Fruit fly (Drosophila melanogaster) whole organism, prepupa: ENCODE results near the gene Hsp67Bc.

Experiments
- CG10669 ChIP-seq: fragments of 200-800 bp; sonication (Bioruptor generic); optimal IDR thresholded peaks from 3 replicates; lab custom pipeline; 2018; ENCODE audit warnings: missing biosample characterization, mild to moderate bottlenecking, missing genetic modification characterization, moderate library complexity
- CG11762 ChIP-seq: fragments of 200-800 bp; sonication (Bioruptor generic); optimal IDR thresholded peaks from 3 replicates; lab custom pipeline; 2016; ENCODE audit warnings: missing biosample characterization, missing genetic modification characterization; ENCODE audit not compliant: insufficient read depth
- CG15336 ChIP-seq: fragments of 200-800 bp; sonication (Bioruptor generic); IDR thresholded peaks from 2 replicates; pipeline ENCODE4 v1.3.6; 2022; ENCODE audit warnings: missing biosample characterization, missing genetic modification characterization
- CG1621 ChIP-seq: fragments of 200-800 bp; sonication (Bioruptor generic); optimal IDR thresholded peaks from 3 replicates; lab custom pipeline; 2018; ENCODE audit warnings: missing biosample characterization, mild to moderate bottlenecking, missing genetic modification characterization
- CG34406 ChIP-seq: fragments of 200-800 bp; sonication (Bioruptor generic); optimal IDR thresholded peaks from 3 replicates; lab custom pipeline; 2016; ENCODE audit warnings: missing biosample characterization, missing genetic modification characterization
- CG3919 ChIP-seq: fragments of 200-800 bp; sonication (Bioruptor generic); optimal IDR thresholded peaks from 3 replicates; lab custom pipeline; 2016; ENCODE audit warnings: missing biosample characterization, missing genetic modification characterization
- CG6163 ChIP-seq: fragments of 200-800 bp; sonication (Bioruptor generic); IDR thresholded peaks from 3 replicates; pipeline ENCODE4 v1.3.6; 2022; ENCODE audit warnings: missing biosample characterization, missing genetic modification characterization
- CG6276 ChIP-seq: fragments of 200-800 bp; sonication (Bioruptor generic); optimal IDR thresholded peaks from 2 replicates; lab custom pipeline; 2017; ENCODE audit warnings: missing biosample characterization, mild to moderate bottlenecking, missing genetic modification characterization
- CG6792 ChIP-seq: fragments of 200-800 bp; sonication (Bioruptor generic); optimal IDR thresholded peaks from 3 replicates; lab custom pipeline; 2016; ENCODE audit warnings: missing biosample characterization, missing genetic modification characterization
- CG6808 ChIP-seq: fragments of 200-800 bp; sonication (Bioruptor generic); optimal IDR thresholded peaks from 3 replicates; lab custom pipeline; 2017; ENCODE audit warnings: missing biosample characterization, missing genetic modification characterization, mild to moderate bottlenecking, moderate library complexity, missing genetic modification reagents
- CG6854 ChIP-seq: fragments of 200-800 bp; sonication (Bioruptor generic); optimal IDR thresholded peaks from 2 replicates; lab custom pipeline; 2017; ENCODE audit warnings: missing biosample characterization, mild to moderate bottlenecking, missing genetic modification characterization
- CG8119 ChIP-seq: fragments of 200-800 bp; sonication (Bioruptor generic); IDR thresholded peaks from 3 replicates; pipeline ENCODE4 v1.3.6; 2022; ENCODE audit warnings: missing biosample characterization, missing genetic modification characterization
- CG8632 ChIP-seq: fragments of 200-800 bp; sonication (Bioruptor generic); optimal IDR thresholded peaks from 3 replicates; lab custom pipeline; 2016; ENCODE audit warnings: missing biosample characterization, missing genetic modification characterization
- CG9139 ChIP-seq: fragments of 200-800 bp; sonication (Bioruptor generic); optimal IDR thresholded peaks from 3 replicates; lab custom pipeline; 2017; ENCODE audit warnings: missing biosample characterization, mild to moderate bottlenecking, missing genetic modification characterization
- Eip78C ChIP-seq: fragments of 200-800 bp; sonication (Bioruptor generic); peaks from one replicate; lab custom pipeline; 2016; ENCODE audit warnings: missing biosample characterization, missing genetic modification characterization
- Eip93F ChIP-seq: fragments of 200-800 bp; sonication (Bioruptor generic); optimal IDR thresholded peaks from 2 replicates; lab custom pipeline; 2016; ENCODE audit warnings: missing biosample characterization, mild to moderate bottlenecking, missing genetic modification characterization
- Ets21C ChIP-seq: fragments of 200-800 bp; sonication (Bioruptor generic); optimal IDR thresholded peaks from 3 replicates; lab custom pipeline; 2016; ENCODE audit warnings: missing biosample characterization, missing genetic modification characterization
- Ets96B ChIP-seq: fragments of 200-800 bp; optimal IDR thresholded peaks from 2 replicates; lab custom pipeline; 2019; ENCODE audit warnings: missing biosample characterization, mild to moderate bottlenecking, missing genetic modification characterization, moderate library complexity
- Gug ChIP-seq: fragments of 200-800 bp; sonication (Bioruptor generic); IDR thresholded peaks from 2 replicates; pipeline ENCODE4 v1.3.6; 2022; ENCODE audit warnings: missing biosample characterization, missing genetic modification characterization
- Hr38 ChIP-seq: sonication (Bioruptor generic); optimal IDR thresholded peaks from 2 replicates; lab custom pipeline; 2016; ENCODE audit warnings: missing biosample characterization, missing genetic modification characterization
- Hr39 ChIP-seq: fragments of 200-800 bp; sonication (Bioruptor generic); optimal IDR thresholded peaks from 2 replicates; lab custom pipeline; 2016; ENCODE audit warnings: missing biosample characterization, missing genetic modification characterization
- Hr4 ChIP-seq: fragments of 200-800 bp; sonication (Bioruptor generic); optimal IDR thresholded peaks from 3 replicates; lab custom pipeline; 2016; ENCODE audit warnings: missing biosample characterization, missing genetic modification characterization
- Lpt ChIP-seq: fragments of 200-800 bp; sonication (Bioruptor generic); optimal IDR thresholded peaks from 3 replicates; lab custom pipeline; 2016; ENCODE audit warnings: missing biosample characterization, missing genetic modification characterization
- OdsH ChIP-seq: fragments of 200-800 bp; sonication (Bioruptor generic); optimal IDR thresholded peaks from 3 replicates; lab custom pipeline; 2016; ENCODE audit warnings: missing biosample characterization, missing genetic modification characterization
- Smox ChIP-seq: fragments of 200-800 bp; sonication (Bioruptor generic); optimal IDR thresholded peaks from 3 replicates; lab custom pipeline; 2016; ENCODE audit warnings: missing biosample characterization, missing genetic modification characterization
- Sox14 ChIP-seq: fragments of 200-800 bp; sonication (Bioruptor generic); optimal IDR thresholded peaks from 3 replicates; lab custom pipeline; 2016; ENCODE audit warnings: missing biosample characterization, missing genetic modification characterization
- Sox15 ChIP-seq: fragments of 200-800 bp; sonication (Bioruptor generic); optimal IDR thresholded peaks from 3 replicates; lab custom pipeline; 2016; ENCODE audit warnings: missing biosample characterization, missing genetic modification characterization
- achi ChIP-seq: fragments of 200-800 bp; sonication (Bioruptor generic); optimal IDR thresholded peaks from 3 replicates; lab custom pipeline; 2016; ENCODE audit warnings: missing biosample characterization, missing genetic modification characterization
- acj6 ChIP-seq: fragments of 200-800 bp; sonication (Bioruptor generic); optimal IDR thresholded peaks from 3 replicates; lab custom pipeline; 2016; ENCODE audit warnings: missing biosample characterization, missing genetic modification characterization
- cyc ChIP-seq: fragments of 200-800 bp; sonication (Bioruptor generic); optimal IDR thresholded peaks from 3 replicates; lab custom pipeline; 2016; ENCODE audit warnings: missing biosample characterization, missing genetic modification characterization
- eg ChIP-seq: fragments of 200-800 bp; sonication (Bioruptor generic); IDR thresholded peaks from 3 replicates; pipeline ENCODE4 v1.3.6; 2022; ENCODE audit warnings: missing biosample characterization, missing genetic modification characterization
- fkh ChIP-seq: fragments of 200-800 bp; sonication (Bioruptor generic); optimal IDR thresholded peaks from 3 replicates; lab custom pipeline; 2017; ENCODE audit warnings: missing biosample characterization, mild to moderate bottlenecking, missing genetic modification characterization, moderate library complexity
- lz ChIP-seq: fragments of 200-800 bp; sonication (Bioruptor generic); optimal IDR thresholded peaks from 3 replicates; lab custom pipeline; 2016; ENCODE audit warnings: missing biosample characterization, missing genetic modification characterization
- net ChIP-seq: fragments of 200-800 bp; sonication (Bioruptor generic); optimal IDR thresholded peaks from 3 replicates; lab custom pipeline; 2016; ENCODE audit warnings: missing biosample characterization, missing genetic modification characterization
- spab ChIP-seq: fragments of 200-800 bp; sonication (Bioruptor generic); optimal IDR thresholded peaks from 2 replicates; lab custom pipeline; 2017; ENCODE audit warnings: missing biosample characterization, mild to moderate bottlenecking, missing genetic modification characterization, missing genetic modification reagents
- ss ChIP-seq, 2 experiments: fragments of 200-800 bp; sonication (Bioruptor generic); optimal IDR thresholded peaks; 2 replicates in 1 of 2; 3 replicates in 1 of 2; lab custom pipeline; 2017 to 2018; ENCODE audit warnings: mild to moderate bottlenecking in 2 of 2, missing biosample characterization in 2 of 2, missing genetic modification characterization in 2 of 2, moderate library complexity in 1 of 2
- svp ChIP-seq: fragments of 200-800 bp; sonication (Bioruptor generic); peaks from one replicate; lab custom pipeline; 2016; ENCODE audit warnings: missing biosample characterization, missing genetic modification characterization
- topi ChIP-seq: fragments of 200-800 bp; sonication (Bioruptor generic); optimal IDR thresholded peaks from 3 replicates; lab custom pipeline; 2016; ENCODE audit warnings: missing biosample characterization, missing genetic modification characterization
- vri ChIP-seq: fragments of 200-800 bp; sonication (Bioruptor generic); optimal IDR thresholded peaks from 3 replicates; lab custom pipeline; 2016; ENCODE audit warnings: missing biosample characterization, mild to moderate bottlenecking, missing genetic modification characterization

Gene Hsp67Bc

dm6 chr3L:9381602-9382001 is 9.3 kb upstream of the Hsp67Bc start, which contains the start of gene Hsp23 (continued):
- TF ChIP-seq OdsH (GFP tag; lab: Kevin White, UChicago) (peak; percentile 12), CG15336 (peak; percentile 41; the same call in 1 of the 2 replicates), CG3919 (GFP tag; lab: Kevin White, UChicago) (peak; percentile 37), CG6163 (GFP tag; lab: Robert Waterston, UW) (peak; percentile 17; the same call in 2 of the 3 replicates), net (GFP tag; lab: Kevin White, UChicago) (peak; percentile 35), eg (GFP tag; lab: Robert Waterston, UW) (peak; percentile 37; the same call in 1 of the 3 replicates), achi (GFP tag; lab: Kevin White, UChicago) (no peak)

DNA sequence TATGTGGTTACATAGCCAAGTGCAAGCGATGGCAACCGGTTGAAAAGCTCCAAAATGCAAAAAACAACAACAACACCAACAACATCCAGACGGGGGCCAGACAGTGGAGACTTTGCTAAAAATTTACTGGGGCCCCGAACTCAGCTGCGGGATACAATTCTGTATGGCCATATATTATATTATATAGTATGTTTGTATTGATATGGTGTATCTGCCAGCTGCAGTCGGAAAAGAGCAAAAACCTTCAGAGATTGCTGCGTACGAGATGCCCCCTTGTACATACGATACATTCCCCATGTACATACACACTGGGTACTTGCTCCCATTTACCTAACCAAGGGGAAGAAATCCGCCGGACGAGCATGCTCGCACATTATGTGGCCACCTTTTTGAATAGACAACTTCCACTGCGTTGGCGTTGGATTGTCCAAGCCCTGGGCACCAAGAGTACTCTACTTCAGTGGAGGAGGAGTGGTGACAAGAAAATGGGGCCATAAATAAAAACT is 8.1 kb upstream of the Hsp67Bc start:
- TF ChIP-seq ss (GFP tag; optimal IDR thresholded peaks at IDR 0.05; lab: Kevin White, UChicago) (peak; percentile 6 to 12), vri (GFP tag; lab: Kevin White, UChicago) (no peak), Eip78C (GFP tag; lab: Kevin White, UChicago) (peak; percentile 49), CG8632 (no peak), CG15336 (peak; percentile 7; the same call in 1 of the 2 replicates), CG10669 (no peak), svp (GFP tag; lab: Kevin White, UChicago) (peak; percentile 73), CG6808 (GFP tag; lab: Kevin White, UChicago) (peak; percentile 20), CG8119 (no peak)
- TF ChIP-seq, all 60 proteins: peak for 5

DNA sequence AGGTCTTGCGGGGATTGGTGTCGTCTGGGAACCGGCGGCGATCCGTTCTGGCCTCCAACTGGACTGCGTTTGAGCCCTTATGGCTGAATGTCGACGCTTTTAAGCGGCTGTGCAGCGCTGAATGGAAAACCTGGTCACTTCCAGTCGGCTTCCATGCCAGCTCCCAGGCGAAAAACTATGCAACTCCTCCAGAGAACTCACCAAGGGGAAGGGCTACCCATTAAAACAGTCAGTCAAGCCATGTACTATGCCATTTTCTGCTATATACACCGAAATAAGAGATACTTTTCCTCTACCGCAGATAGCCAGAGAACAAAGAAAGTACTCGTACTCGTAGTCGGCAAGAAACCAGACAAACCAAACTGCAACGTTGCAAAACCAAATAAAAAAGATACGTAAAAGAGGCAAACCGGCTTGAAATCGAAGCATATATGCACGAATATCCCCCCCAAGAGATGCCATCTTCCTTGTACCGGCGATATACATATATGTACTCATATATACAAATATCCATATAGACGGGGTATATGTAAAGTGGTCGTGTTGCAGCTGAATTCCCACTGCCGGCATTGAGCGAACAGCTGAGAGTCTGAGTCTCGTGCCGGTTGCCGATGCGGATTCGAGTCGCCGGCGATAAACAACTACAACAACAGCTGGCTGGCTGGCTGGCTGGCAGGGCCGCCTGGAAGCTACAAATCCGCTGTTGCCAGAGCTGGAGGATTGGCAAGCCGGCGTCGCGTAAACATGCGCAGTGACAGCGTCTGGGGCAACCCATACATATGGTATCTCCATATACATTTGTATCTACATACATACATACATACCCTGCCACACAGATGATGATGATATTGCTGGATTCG is 7.4 kb upstream of the Hsp67Bc start, which contains the start of gene Hsp67Ba:
Hsp67Ba (minus strand) TSS at position 51 of the 860 bp plus-strand sequence.
- TF ChIP-seq eg (GFP tag; lab: Robert Waterston, UW) (0 out of 3 replicates have a peak, but pooled peaks have one; percentile 25), CG6808 (GFP tag; lab: Kevin White, UChicago) (peak; percentile 51), svp (GFP tag; lab: Kevin White, UChicago) (peak; percentile 34), Ets21C (GFP tag; lab: Kevin White, UChicago) (no peak), Sox15 (GFP tag; lab: Kevin White, UChicago) (no peak), Eip78C (GFP tag; lab: Kevin White, UChicago) (peak; percentile 76), Sox14 (GFP tag; lab: Kevin White, UChicago) (peak; percentile 67), Lpt (GFP tag; lab: Kevin White, UChicago) (no peak), CG15336 (0 out of 2 replicates have a peak, but pooled peaks have one; percentile 7), CG9139 (GFP tag; lab: Kevin White, UChicago) (peak; percentile 23), Ets96B (tag; lab: Kevin White, UChicago) (no peak), ss (GFP tag; optimal IDR thresholded peaks at IDR 0.05; lab: Kevin White, UChicago) (peak; percentile 5 to 47), fkh (GFP tag; lab: Kevin White, UChicago) (no peak), CG10669 (no peak), Eip93F (GFP tag; lab: Kevin White, UChicago) (peak; percentile 41), CG6854 (GFP tag; lab: Kevin White, UChicago) (peak; percentile 21), CG8119 (0 out of 3 replicates have a peak, but pooled peaks have one; percentile 18)
- TF ChIP-seq, all 60 proteins: peak for 11

dm6 chr3L:9377198-9378035 is 5.1 kb upstream of the Hsp67Bc start, which contains the start of gene Hsp26:
Gene Hsp26, minus strand, starts transcription at chr3L:9377427.
- TF ChIP-seq CG1621 (peak; percentile 72), CG9139 (GFP tag; lab: Kevin White, UChicago) (peak; percentile 57), cyc (GFP tag; lab: Kevin White, UChicago) (peak; percentile 89), CG11762 (GFP tag; lab: Kevin White, UChicago) (peak; percentile 83), Hr38 (GFP tag; lab: Kevin White, UChicago) (no peak), Sox15 (GFP tag; lab: Kevin White, UChicago) (peak; percentile 79), CG8119 (peak; percentile 94), Smox (GFP tag; lab: Kevin White, UChicago) (peak; percentile 94), lz (GFP tag; lab: Kevin White, UChicago) (peak; percentile 94), Hr4 (GFP tag; lab: Kevin White, UChicago) (peak; percentile 96), spab (GFP tag; lab: Kevin White, UChicago) (peak; percentile 79), acj6 (peak; percentile 95), Hr39 (GFP tag; lab: Kevin White, UChicago) (peak; percentile 89), CG34406 (GFP tag; lab: Kevin White, UChicago) (peak; percentile 92), OdsH (GFP tag; lab: Kevin White, UChicago) (peak; percentile 96), eg (GFP tag; lab: Robert Waterston, UW) (peak; percentile 95), CG6792 (GFP tag; lab: Kevin White, UChicago) (peak; percentile 96), ss (GFP tag; optimal IDR thresholded peaks at IDR 0.05; lab: Kevin White, UChicago) (peak; percentile 60 to 83), CG6276 (GFP tag; lab: Kevin White, UChicago) (peak; percentile 83), Gug (GFP tag; lab: Robert Waterston, UW) (peak; percentile 85), vri (GFP tag; lab: Kevin White, UChicago) (peak; percentile 94), topi (peak; percentile 94)
